Worm (Caenorhabditis elegans) whole organism, L4 larva: ENCODE data around the gene ZC449.2.
A peak's percentile ranks its signal among the peaks of the same experiment; 100 is the strongest.

ENCODE experiments used
- D1046.2 ChIP-seq: fragments of 200-800 bp; sonication (Bioruptor generic); IDR thresholded peaks from 2 replicates; pipeline ENCODE4 v1.3.6; 2022; ENCODE audit warnings: missing genetic modification characterization, missing compliant biosample characterization
- F26F4.8 ChIP-seq: fragments of 200-800 bp; sonication (Bioruptor generic); conservative IDR thresholded peaks from 2 replicates; pipeline ENCODE4 v1.3.6; 2022; ENCODE audit warnings: missing genetic modification characterization, missing compliant biosample characterization
- F44E2.7 ChIP-seq: fragments of 200-800 bp; sonication (Bioruptor generic); IDR thresholded peaks from 2 replicates; pipeline ENCODE4 v2.1.2; 2022; ENCODE audit warnings: missing genetic modification characterization, missing compliant biosample characterization
- F49E8.2 ChIP-seq: sonication (generic microtip); optimal IDR thresholded peaks from 2 replicates; lab custom pipeline; 2016; ENCODE audit warnings: missing compliant biosample characterization, mild to moderate bottlenecking, missing genetic modification characterization, borderline replicate concordance
- R02D3.7 ChIP-seq: fragments of 150-350 bp; sonication (generic microtip); optimal IDR thresholded peaks from 3 replicates; lab custom pipeline; 2014; ENCODE audit warnings: missing biosample characterization, missing genetic modification characterization
- T26A8.4 ChIP-seq: fragments of 200-800 bp; sonication (Bioruptor generic); IDR thresholded peaks from 2 replicates; pipeline ENCODE4 v1.3.6; 2022; ENCODE audit warnings: missing genetic modification characterization, missing compliant biosample characterization
- Y105C5A.15 ChIP-seq: fragments of 200-800 bp; sonication (Bioruptor generic); IDR thresholded peaks from 2 replicates; pipeline ENCODE4 v1.3.6; 2022; ENCODE audit warnings: missing genetic modification characterization, missing compliant biosample characterization
- Y75B8A.6 ChIP-seq: fragments of 200-800 bp; sonication (Bioruptor generic); IDR thresholded peaks from 2 replicates; pipeline ENCODE4 v1.3.6; 2022; ENCODE audit warnings: missing genetic modification reagents, missing genetic modification characterization, missing compliant biosample characterization
- ZK546.5 ChIP-seq, 2 experiments: sonication (generic microtip); optimal IDR thresholded peaks; 2 replicates each; lab custom pipeline; 2017; ENCODE audit warnings: missing biosample characterization in 2 of 2, missing genetic modification characterization in 2 of 2
- aha-1 ChIP-seq: fragments of 150-350 bp; peaks from one replicate; lab custom pipeline; 2014; ENCODE audit warnings: missing biosample characterization, missing genetic modification characterization
- ama-1 ChIP-seq: fragments of 150-350 bp; optimal IDR thresholded peaks from 2 replicates; lab custom pipeline; 2014; ENCODE audit warnings: inconsistent platforms, mixed read lengths
- ceh-44 ChIP-seq: fragments of 200-800 bp; sonication (Bioruptor generic); IDR thresholded peaks from 2 replicates; pipeline ENCODE4 v1.3.6; 2022; ENCODE audit warnings: missing genetic modification reagents, missing genetic modification characterization, missing compliant biosample characterization
- daf-12 ChIP-seq: fragments of 150-350 bp; optimal IDR thresholded peaks from 2 replicates; lab custom pipeline; 2014; ENCODE audit warnings: missing biosample characterization, missing genetic modification reagents, missing genetic modification characterization
- daf-16 ChIP-seq, 3 experiments: sonication (generic microtip); optimal IDR thresholded peaks; 2 replicates each; lab custom pipeline; 2016 to 2017; ENCODE audit warnings: missing genetic modification characterization in 3 of 3, missing genetic modification reagents in 3 of 3, mild to moderate bottlenecking in 2 of 3, missing compliant biosample characterization in 2 of 3, missing biosample characterization in 1 of 3, moderate library complexity in 1 of 3
- daf-19 ChIP-seq: fragments of 200-800 bp; sonication (Bioruptor generic); conservative IDR thresholded peaks from 2 replicates; pipeline ENCODE4 v1.3.6; 2022; ENCODE audit warnings: missing genetic modification characterization, missing compliant biosample characterization
- dmd-8 ChIP-seq: fragments of 200-800 bp; sonication (Bioruptor generic); IDR thresholded peaks from 2 replicates; pipeline ENCODE4 v1.3.6; 2022; ENCODE audit warnings: missing genetic modification characterization, missing compliant biosample characterization
- dmd-9 ChIP-seq: fragments of 200-800 bp; sonication (Bioruptor generic); IDR thresholded peaks from 2 replicates; pipeline ENCODE4 v1.3.6; 2022; ENCODE audit warnings: missing genetic modification reagents, missing genetic modification characterization, missing compliant biosample characterization
- dpl-1 ChIP-seq: fragments of 150-350 bp; optimal IDR thresholded peaks from 2 replicates; lab custom pipeline; 2014; ENCODE audit warnings: missing biosample characterization, missing genetic modification reagents, missing genetic modification characterization
- gei-8 ChIP-seq: fragments of 200-800 bp; sonication (Bioruptor generic); optimal IDR thresholded peaks from 2 replicates; lab custom pipeline; 2018; ENCODE audit warnings: mild to moderate bottlenecking, missing genetic modification characterization, missing compliant biosample characterization
- hlh-30 ChIP-seq: sonication (generic microtip); optimal IDR thresholded peaks from 2 replicates; lab custom pipeline; 2017; ENCODE audit warnings: antibody characterized with exemption, mild to moderate bottlenecking, missing genetic modification characterization, missing compliant biosample characterization; ENCODE audit not compliant: insufficient read depth
- hmg-1.1 ChIP-seq: fragments of 200-800 bp; sonication (Bioruptor generic); IDR thresholded peaks from 2 replicates; pipeline ENCODE4 v1.3.6; 2022; ENCODE audit warnings: missing genetic modification reagents, missing genetic modification characterization, missing compliant biosample characterization
- lim-7 ChIP-seq: fragments of 200-800 bp; sonication (Bioruptor generic); IDR thresholded peaks from 2 replicates; pipeline ENCODE4 v1.3.6; 2022; ENCODE audit warnings: missing genetic modification characterization, missing compliant biosample characterization
- lin-1 ChIP-seq: fragments of 200-800 bp; sonication (Bioruptor generic); IDR thresholded peaks from 2 replicates; pipeline ENCODE4 v1.3.6; 2022; ENCODE audit warnings: missing genetic modification reagents, missing genetic modification characterization, missing compliant biosample characterization
- lin-13 ChIP-seq: fragments of 150-350 bp; optimal IDR thresholded peaks from 2 replicates; lab custom pipeline; 2014; ENCODE audit warnings: missing biosample characterization, missing genetic modification reagents, missing genetic modification characterization
- lin-38 ChIP-seq: fragments of 200-800 bp; sonication (Bioruptor generic); IDR thresholded peaks from 2 replicates; pipeline ENCODE4 v1.3.6; 2022; ENCODE audit warnings: missing genetic modification reagents, missing genetic modification characterization, missing compliant biosample characterization
- lin-39 ChIP-seq: fragments of 150-350 bp; optimal IDR thresholded peaks from 2 replicates; lab custom pipeline; 2014; ENCODE audit warnings: missing biosample characterization, missing genetic modification reagents, missing genetic modification characterization
- lsy-2 ChIP-seq, 2 experiments: fragments of 150-350 bp in 1 of 2; sonication (generic microtip) in 1 of 2; optimal IDR thresholded peaks; 2 replicates each; lab custom pipeline; 2014 to 2017; ENCODE audit warnings: missing biosample characterization in 2 of 2, missing genetic modification characterization in 2 of 2
- mdl-1 ChIP-seq, 2 experiments: fragments of 150-350 bp in 1 of 2; sonication (generic microtip) in 1 of 2; optimal IDR thresholded peaks; 2 replicates each; lab custom pipeline; 2014 to 2017; ENCODE audit warnings: missing biosample characterization in 2 of 2, missing genetic modification characterization in 2 of 2
- mep-1 ChIP-seq: fragments of 150-350 bp; sonication (generic microtip); optimal IDR thresholded peaks from 3 replicates; lab custom pipeline; 2014; ENCODE audit warnings: missing biosample characterization, missing genetic modification characterization
- mes-2 ChIP-seq: sonication (generic microtip); optimal IDR thresholded peaks from 2 replicates; lab custom pipeline; 2016; ENCODE audit warnings: missing genotype, mild to moderate bottlenecking, missing genetic modification characterization, missing compliant biosample characterization; ENCODE audit not compliant: poor library complexity, severe bottlenecking
- mxl-2 ChIP-seq: fragments of 200-800 bp; sonication (Bioruptor generic); conservative IDR thresholded peaks from 2 replicates; pipeline ENCODE4 v1.3.6; 2022; ENCODE audit warnings: missing genetic modification reagents, missing genetic modification characterization, missing compliant biosample characterization
- nhr-102 ChIP-seq: sonication (generic microtip); optimal IDR thresholded peaks from 2 replicates; lab custom pipeline; 2016; ENCODE audit warnings: mild to moderate bottlenecking, missing genetic modification characterization, moderate library complexity, missing compliant biosample characterization
- nhr-11 ChIP-seq: fragments of 150-350 bp; optimal IDR thresholded peaks from 2 replicates; lab custom pipeline; 2014; ENCODE audit warnings: missing biosample characterization, missing genetic modification characterization
- nhr-237 ChIP-seq: sonication (generic microtip); optimal IDR thresholded peaks from 2 replicates; lab custom pipeline; 2017; ENCODE audit warnings: missing biosample characterization, missing genetic modification characterization
- nhr-25 ChIP-seq: sonication (generic microtip); optimal IDR thresholded peaks from 2 replicates; lab custom pipeline; 2017; ENCODE audit warnings: missing genetic modification characterization, mild to moderate bottlenecking, missing compliant biosample characterization, antibody characterized with exemption, moderate library complexity, borderline replicate concordance; ENCODE audit not compliant: insufficient read depth
- nhr-41 ChIP-seq: fragments of 200-800 bp; sonication (Bioruptor generic); IDR thresholded peaks from 2 replicates; pipeline ENCODE4 v1.3.6; 2022; ENCODE audit warnings: missing genetic modification reagents, missing genetic modification characterization, missing compliant biosample characterization
- nhr-42 ChIP-seq: fragments of 200-800 bp; sonication (Bioruptor generic); IDR thresholded peaks from 2 replicates; pipeline ENCODE4 v1.3.6; 2022; ENCODE audit warnings: missing genetic modification characterization, missing compliant biosample characterization
- nhr-6 ChIP-seq: fragments of 150-350 bp; optimal IDR thresholded peaks from 2 replicates; lab custom pipeline; 2014; ENCODE audit warnings: missing biosample characterization, missing genetic modification characterization
- php-3 ChIP-seq: fragments of 200-800 bp; sonication (Bioruptor generic); IDR thresholded peaks from 2 replicates; pipeline ENCODE4 v1.3.6; 2022; ENCODE audit warnings: missing genetic modification reagents, missing genetic modification characterization, missing compliant biosample characterization
- rbr-2 ChIP-seq: sonication (generic microtip); optimal IDR thresholded peaks from 2 replicates; lab custom pipeline; 2016; ENCODE audit warnings: missing genotype, missing genetic modification characterization, missing compliant biosample characterization
- saeg-2 ChIP-seq: fragments of 200-800 bp; sonication (Bioruptor generic); IDR thresholded peaks from 2 replicates; pipeline ENCODE4 v1.3.6; 2022; ENCODE audit warnings: missing genetic modification reagents, missing genetic modification characterization, missing compliant biosample characterization
- sdz-12 ChIP-seq: fragments of 200-800 bp; sonication (Bioruptor generic); optimal IDR thresholded peaks from 2 replicates; lab custom pipeline; 2018; ENCODE audit warnings: mild to moderate bottlenecking, missing genetic modification characterization, missing compliant biosample characterization
- skn-1 ChIP-seq: fragments of 150-350 bp; optimal IDR thresholded peaks from 2 replicates; lab custom pipeline; 2014; ENCODE audit warnings: missing biosample characterization, missing genetic modification characterization
- snpc-1.2 ChIP-seq: fragments of 200-800 bp; sonication (Bioruptor generic); IDR thresholded peaks from 2 replicates; pipeline ENCODE4 v1.3.6; 2022; ENCODE audit warnings: missing genetic modification reagents, missing genetic modification characterization, missing compliant biosample characterization
- zfp-2 ChIP-seq: sonication (generic microtip); optimal IDR thresholded peaks from 2 replicates; lab custom pipeline; 2016; ENCODE audit warnings: mild to moderate bottlenecking, missing genetic modification characterization, missing compliant biosample characterization
- zip-2 ChIP-seq: fragments of 150-350 bp; optimal IDR thresholded peaks from 2 replicates; lab custom pipeline; 2014; ENCODE audit warnings: missing biosample characterization, missing genetic modification characterization

ZC449.2 gene

ce11 chrX:5015775-5016174 is 5.3 kb upstream of the ZC449.2 start, which contains the start of gene ZC449.8 (continued):
- TF ChIP-seq sdz-12 (GFP tag; lab: Kevin White, UChicago) (no peak), nhr-42 (GFP tag; lab: Robert Waterston, UW) (no peak)
- TF ChIP-seq, all 104 proteins: peak for 0

ce11 chrX:5017591-5017990 is 3.5 kb upstream of the ZC449.2 start, which contains the start of gene sek-3:
Gene sek-3 (plus strand): TSS chrX:5017891.
- TF ChIP-seq mep-1 (no peak), lin-39 (tag; lab: Kevin White, UChicago) (no peak), nhr-11 (tag; lab: Kevin White, UChicago) (no peak), lin-13 (GFP tag; lab: Kevin White, UChicago) (no peak), ama-1 (lab: Kevin White, UChicago) (no peak), dpl-1 (GFP tag; lab: Kevin White, UChicago) (no peak), ceh-44 (no peak), skn-1 (tag; lab: Kevin White, UChicago) (no peak), lin-38 (no peak), nhr-6 (tag; lab: Kevin White, UChicago) (no peak), aha-1 (tag; lab: Kevin White, UChicago) (no peak), lsy-2 (tag; optimal IDR thresholded peaks at IDR 0.05; lab: Kevin White, UChicago) (no peak), daf-12 (no peak), hmg-1.1 (GFP tag; lab: Robert Waterston, UW) (no peak), R02D3.7 (tag; lab: Kevin White, UChicago) (no peak), ZK546.5 (tag; optimal IDR thresholded peaks at IDR 0.05; lab: Kevin White, UChicago) (no peak), snpc-1.2 (GFP tag; lab: Robert Waterston, UW) (no peak)

- TF ChIP-seq zip-2 (tag; lab: Kevin White, UChicago) (no peak), lin-38 (no peak), ceh-44 (no peak), hlh-30 (tag; lab: Kevin White, UChicago) (peak; percentile 2), rbr-2 (peak; percentile 17), gei-8 (GFP tag; lab: Kevin White, UChicago) (no peak), php-3 (GFP tag; lab: Robert Waterston, UW) (peak; percentile 87), lin-13 (GFP tag; lab: Kevin White, UChicago) (peak; percentile 30), Y75B8A.6 (GFP tag; lab: Robert Waterston, UW) (no peak), mxl-2 (GFP tag; lab: Robert Waterston, UW) (no peak), daf-19 (GFP tag; lab: Robert Waterston, UW) (no peak), mep-1 (peak; percentile 40), nhr-25 (no peak), T26A8.4 (no peak), nhr-102 (tag; lab: Kevin White, UChicago) (no peak), dmd-9 (GFP tag; lab: Robert Waterston, UW) (no peak), F49E8.2 (tag; lab: Kevin White, UChicago) (no peak), daf-16 (GFP tag; optimal IDR thresholded peaks at IDR 0.05; lab: Kevin White, UChicago) (no peak), daf-16 (tag; optimal IDR thresholded peaks at IDR 0.05; lab: Kevin White, UChicago) (peak; percentile 71), nhr-41 (no peak), lin-1 (GFP tag; lab: Robert Waterston, UW) (no peak), nhr-237 (tag; lab: Kevin White, UChicago) (no peak), mdl-1 (tag; optimal IDR thresholded peaks at IDR 0.05; lab: Kevin White, UChicago) (no peak), saeg-2 (GFP tag; lab: Robert Waterston, UW) (no peak), ama-1 (lab: Kevin White, UChicago) (no peak), daf-12 (no peak), hmg-1.1 (GFP tag; lab: Robert Waterston, UW) (no peak), mes-2 (tag; lab: Kevin White, UChicago) (no peak), F26F4.8 (GFP tag; lab: Robert Waterston, UW) (no peak), Y105C5A.15 (GFP tag; lab: Robert Waterston, UW) (no peak), D1046.2 (GFP tag; lab: Robert Waterston, UW) (no peak), nhr-11 (tag; lab: Kevin White, UChicago) (peak; percentile 23), dmd-8 (GFP tag; lab: Robert Waterston, UW) (no peak), nhr-42 (GFP tag; lab: Robert Waterston, UW) (no peak), zfp-2 (tag; lab: Kevin White, UChicago) (no peak), F44E2.7 (GFP tag; lab: Robert Waterston, UW) (no peak), lim-7 (GFP tag; lab: Robert Waterston, UW) (no peak)
Measured at ce11 chrX:5018062-5018653, 2.9 kb upstream of the ZC449.2 start.
